Worm (Caenorhabditis elegans): Measurements from ENCODE around the gene nhr-170.

DNA sequence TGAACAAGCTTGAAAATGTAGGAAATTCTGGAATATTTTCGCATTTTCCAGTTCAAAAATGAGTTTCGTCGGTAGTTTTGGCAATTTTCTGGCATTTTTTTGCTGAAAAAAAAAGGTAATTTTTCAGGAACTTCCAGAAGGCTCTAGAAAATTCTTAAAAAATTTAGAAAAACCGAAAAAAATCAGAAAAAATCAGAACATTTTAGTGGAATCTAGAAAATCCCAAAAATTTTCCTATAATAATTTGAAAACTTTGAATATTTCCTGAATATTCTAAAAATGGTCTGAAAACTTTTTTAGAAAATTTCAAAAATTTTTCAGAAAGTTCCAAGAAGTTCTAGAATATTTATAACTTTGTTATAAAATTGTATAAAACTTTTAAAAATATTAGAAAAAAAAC, 13.9 kb downstream of the nhr-170 start, which contains the start of gene Y17D7B.3:
- no peak for TF ChIP-seq unc-62 (GFP tag; optimal IDR thresholded peaks at IDR 0.05 in 1 of 2)
- TF ChIP-seq unc-62 (tag; optimal IDR thresholded peaks at IDR 0.05): no peak
- no peak for TF ChIP-seq snpc-1.2 (GFP tag; IDR thresholded peaks at IDR 0.05)
